Fruit fly (Drosophila melanogaster) whole organism: ENCODE data around the gene CG3040.

ENCODE experiments used
- EcR ChIP-seq, 2 experiments: fragments of >200 bp; optimal IDR thresholded peaks; 2 replicates each; lab custom pipeline; 2017; ENCODE audit warnings: missing biosample characterization in 2 of 2, missing genetic modification characterization in 2 of 2, missing genetic modification reagents in 2 of 2
- pan ChIP-seq: fragments of >200 bp; optimal IDR thresholded peaks from 2 replicates; lab custom pipeline; 2017

DNA sequence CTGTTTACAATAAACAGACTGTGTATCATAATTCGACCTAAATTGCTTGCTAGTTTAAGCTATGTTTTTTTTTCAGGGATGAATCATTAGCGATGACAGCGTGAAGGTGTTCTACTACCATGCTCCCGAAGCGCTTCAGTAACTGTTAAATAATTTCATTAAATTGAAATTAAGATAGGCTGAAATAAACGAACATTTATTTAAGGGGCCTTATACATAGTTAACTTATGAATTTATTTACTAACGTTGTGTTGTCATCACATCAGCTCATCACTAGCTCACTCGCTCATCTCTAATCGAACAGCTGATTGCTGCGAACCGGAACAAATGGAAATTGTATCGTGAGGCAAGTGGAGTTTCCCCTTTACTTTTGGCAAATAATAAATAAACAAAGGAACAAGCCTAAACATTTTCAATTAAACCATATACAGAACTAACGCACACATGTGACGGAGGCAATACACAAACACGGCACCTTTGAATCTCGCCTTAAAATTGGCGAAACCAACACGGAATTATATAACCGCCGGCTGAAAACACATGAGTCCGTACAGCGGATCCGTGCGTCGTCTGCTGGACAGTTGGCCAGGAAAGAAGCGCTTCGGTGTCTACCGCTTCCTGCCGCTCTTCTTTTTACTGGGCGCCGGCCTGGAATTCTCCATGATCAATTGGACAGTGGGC lies 38.0 kb upstream of the CG3040 start, which contains the start of the genes cm, sloth1 and sloth2:
- TF ChIP-seq EcR (GFP tag; optimal IDR thresholded peaks at IDR 0.05; lab: Kevin White, UChicago) (no peak), pan (lab: Kevin White, UChicago) (no peak)
